Fruit fly (Drosophila melanogaster) Kc167 (cell line): ENCODE results near the gene CG7888.

ENCODE experiments used
- Myc ChIP-seq: fragments of >200 bp; optimal IDR thresholded peaks from 2 replicates; lab custom pipeline; 2017; ENCODE audit warnings: missing external identifiers
- Sin3A ChIP-seq: fragments of >200 bp; optimal IDR thresholded peaks from 2 replicates; lab custom pipeline; 2018; ENCODE audit warnings: missing external identifiers
- h ChIP-seq: fragments of >200 bp; optimal IDR thresholded peaks from 3 replicates; lab custom pipeline; 2018; ENCODE audit warnings: missing external identifiers
- insv ChIP-seq: fragments of >200 bp; optimal IDR thresholded peaks from 3 replicates; lab custom pipeline; 2018; ENCODE audit warnings: missing external identifiers
- ttk ChIP-seq: sonication (Bioruptor generic); optimal IDR thresholded peaks from 2 replicates; lab custom pipeline; 2017; ENCODE audit warnings: missing external identifiers

- TF ChIP-seq insv (lab: Kevin White, UChicago) (no peak), Myc (no peak), ttk (lab: Kevin White, UChicago) (no peak), Sin3A (lab: Kevin White, UChicago) (no peak), h (lab: Kevin White, UChicago) (no peak)
Measured at dm6 chr3L:11033327-11033975, 20.4 kb upstream of the CG7888 start.
